Fruit fly (Drosophila melanogaster) whole organism, embryonic: ENCODE measurements around the gene Hexo1.

Experiments used
- CG1024 ChIP-seq: fragments of 200-800 bp; sonication (Bioruptor generic); IDR thresholded peaks from 2 replicates; pipeline ENCODE4 v1.3.6; 2022; ENCODE audit warnings: missing biosample characterization, missing genetic modification characterization
- CG11093 ChIP-seq: fragments of 200-800 bp; sonication (Bioruptor generic); IDR thresholded peaks from 3 replicates; pipeline ENCODE4 v1.3.6; 2022; ENCODE audit warnings: missing biosample characterization, missing genetic modification characterization
- CG11695 ChIP-seq: fragments of 200-800 bp; sonication (Bioruptor generic); IDR thresholded peaks from 3 replicates; pipeline ENCODE4 v1.3.6; 2022; ENCODE audit warnings: missing biosample characterization, missing genetic modification characterization
- CG13287 ChIP-seq: fragments of 200-800 bp; sonication (Bioruptor generic); IDR thresholded peaks from 2 replicates; pipeline ENCODE4 v1.3.6; 2022; ENCODE audit warnings: missing biosample characterization, missing genetic modification characterization; ENCODE audit not compliant: partially characterized antibody
- CG14710 ChIP-seq: fragments of 200-800 bp; sonication (Bioruptor generic); optimal IDR thresholded peaks from 3 replicates; lab custom pipeline; 2019; ENCODE audit warnings: missing biosample characterization, mild to moderate bottlenecking, missing genetic modification characterization, moderate library complexity
- CG17186 ChIP-seq: fragments of 200-800 bp; sonication (Bioruptor generic); optimal IDR thresholded peaks from 3 replicates; lab custom pipeline; 2017; ENCODE audit warnings: missing biosample characterization, missing genetic modification reagents, missing genetic modification characterization
- CG18011 ChIP-seq: fragments of 200-800 bp; sonication (Bioruptor generic); optimal IDR thresholded peaks from 2 replicates; lab custom pipeline; 2017; ENCODE audit warnings: missing biosample characterization, missing genetic modification characterization, mild to moderate bottlenecking, moderate library complexity, missing genotype
- CG31224 ChIP-seq: fragments of 200-800 bp; sonication (Bioruptor generic); IDR thresholded peaks from 2 replicates; pipeline ENCODE4 v1.3.6; 2022; ENCODE audit warnings: missing biosample characterization, missing genetic modification characterization
- CG31441 ChIP-seq: fragments of 200-800 bp; sonication (Bioruptor generic); IDR thresholded peaks from 2 replicates; pipeline ENCODE4 v1.3.6; 2022; ENCODE audit warnings: missing biosample characterization, missing genetic modification characterization
- CG3838 ChIP-seq: fragments of 200-800 bp; sonication (Bioruptor generic); optimal IDR thresholded peaks from 3 replicates; lab custom pipeline; 2016; ENCODE audit warnings: missing biosample characterization, missing genetic modification characterization
- CG4424 ChIP-seq: fragments of 200-800 bp; sonication (Bioruptor generic); optimal IDR thresholded peaks from 3 replicates; lab custom pipeline; 2016; ENCODE audit warnings: missing biosample characterization, missing genetic modification characterization
- CG8359 ChIP-seq: fragments of 200-800 bp; sonication (Bioruptor generic); optimal IDR thresholded peaks from 2 replicates; lab custom pipeline; 2017; ENCODE audit warnings: missing biosample characterization, mild to moderate bottlenecking, missing genetic modification characterization, borderline replicate concordance
- Ets65A ChIP-seq: fragments of 200-800 bp; sonication (Bioruptor generic); peaks from one replicate; lab custom pipeline; 2016; ENCODE audit warnings: missing biosample characterization, missing genetic modification characterization
- Fer3 ChIP-seq: fragments of 200-800 bp; sonication (Bioruptor generic); optimal IDR thresholded peaks from 2 replicates; lab custom pipeline; 2018; ENCODE audit warnings: missing biosample characterization, mild to moderate bottlenecking, missing genetic modification characterization, moderate library complexity
- HHEX ChIP-seq: fragments of 200-800 bp; sonication (Bioruptor generic); optimal IDR thresholded peaks from 3 replicates; lab custom pipeline; 2017; ENCODE audit warnings: missing biosample characterization, mild to moderate bottlenecking, missing genetic modification characterization, missing genetic modification reagents
- HLHmδ ChIP-seq: fragments of 200-800 bp; sonication (Bioruptor generic); optimal IDR thresholded peaks from 2 replicates; lab custom pipeline; 2018; ENCODE audit warnings: missing biosample characterization, mild to moderate bottlenecking, missing genetic modification characterization, moderate library complexity
- Hr3 ChIP-seq: fragments of 200-800 bp; sonication (Bioruptor generic); optimal IDR thresholded peaks from 3 replicates; lab custom pipeline; 2016; ENCODE audit warnings: missing biosample characterization, missing genetic modification characterization
- Lhr ChIP-seq: fragments of 200-800 bp; sonication (Bioruptor generic); optimal IDR thresholded peaks from 3 replicates; lab custom pipeline; 2017; ENCODE audit warnings: mild to moderate bottlenecking, missing biosample characterization, missing genetic modification reagents, missing genetic modification characterization
- Max ChIP-seq: fragments of 200-800 bp; sonication (Bioruptor generic); optimal IDR thresholded peaks from 2 replicates; lab custom pipeline; 2016; ENCODE audit warnings: missing biosample characterization, mild to moderate bottlenecking, missing genetic modification characterization
- Med ChIP-seq: fragments of 200-800 bp; sonication (Bioruptor generic); peaks from one replicate; lab custom pipeline; 2016; ENCODE audit warnings: missing biosample characterization, missing genetic modification characterization, mild to moderate bottlenecking, inconsistent platforms, moderate library complexity
- Meics ChIP-seq: fragments of 200-800 bp; sonication (Bioruptor generic); optimal IDR thresholded peaks from 2 replicates; lab custom pipeline; 2017; ENCODE audit warnings: missing biosample characterization, mild to moderate bottlenecking, missing genetic modification characterization
- Mrtf ChIP-seq: fragments of 200-800 bp; sonication (Bioruptor generic); IDR thresholded peaks from 3 replicates; pipeline ENCODE4 v1.3.6; 2022; ENCODE audit warnings: missing biosample characterization, missing genetic modification characterization
- Neu2 ChIP-seq: fragments of 200-800 bp; sonication (Bioruptor generic); optimal IDR thresholded peaks from 3 replicates; lab custom pipeline; 2016; ENCODE audit warnings: missing biosample characterization, missing genetic modification characterization, borderline replicate concordance
- Opbp ChIP-seq: fragments of 200-800 bp; sonication (Bioruptor generic); IDR thresholded peaks from 3 replicates; pipeline ENCODE4 v1.3.6; 2022; ENCODE audit warnings: missing biosample characterization, missing genetic modification characterization; ENCODE audit not compliant: partially characterized antibody
- Ssrp ChIP-seq: fragments of 200-800 bp; sonication (Bioruptor generic); optimal IDR thresholded peaks from 2 replicates; lab custom pipeline; 2018; ENCODE audit warnings: missing biosample characterization, mild to moderate bottlenecking, missing genetic modification characterization, moderate library complexity
- Vsx1 ChIP-seq: fragments of 200-800 bp; sonication (Bioruptor generic); optimal IDR thresholded peaks from 2 replicates; lab custom pipeline; 2017; ENCODE audit warnings: missing biosample characterization, mild to moderate bottlenecking, missing genetic modification characterization, missing genetic modification reagents
- Xrp1 ChIP-seq: fragments of 200-800 bp; sonication (Bioruptor generic); IDR thresholded peaks from 2 replicates; pipeline ENCODE4 v1.3.6; 2022; ENCODE audit warnings: missing biosample characterization, missing genetic modification characterization
- YL-1 ChIP-seq: fragments of 200-800 bp; sonication (Bioruptor generic); optimal IDR thresholded peaks from 3 replicates; lab custom pipeline; 2017; ENCODE audit warnings: missing biosample characterization, mild to moderate bottlenecking, missing genetic modification characterization
- ato ChIP-seq: fragments of 200-800 bp; sonication (Bioruptor generic); IDR thresholded peaks from 2 replicates; pipeline ENCODE4 v1.3.6; 2022; ENCODE audit warnings: missing biosample characterization, missing genetic modification characterization; ENCODE audit not compliant: partially characterized antibody
- fu2 ChIP-seq: fragments of 200-800 bp; sonication (Bioruptor generic); optimal IDR thresholded peaks from 2 replicates; lab custom pipeline; 2016; ENCODE audit warnings: missing biosample characterization, missing genetic modification characterization
- gcm2 ChIP-seq: fragments of 200-800 bp; sonication (Bioruptor generic); optimal IDR thresholded peaks from 2 replicates; lab custom pipeline; 2016; ENCODE audit warnings: missing biosample characterization, missing genetic modification characterization
- grn ChIP-seq: fragments of 200-800 bp; sonication (Bioruptor generic); optimal IDR thresholded peaks from 3 replicates; lab custom pipeline; 2017; ENCODE audit warnings: missing biosample characterization, missing genetic modification characterization
- gt ChIP-seq: fragments of 200-800 bp; sonication (Bioruptor generic); IDR thresholded peaks from 2 replicates; pipeline ENCODE4 v1.3.6; 2022; ENCODE audit warnings: missing biosample characterization, missing genetic modification characterization
- ind ChIP-seq: fragments of 200-800 bp; sonication (Bioruptor generic); optimal IDR thresholded peaks from 3 replicates; lab custom pipeline; 2016; ENCODE audit warnings: missing biosample characterization, missing genetic modification characterization
- lilli ChIP-seq: fragments of 200-800 bp; sonication (Bioruptor generic); optimal IDR thresholded peaks from 3 replicates; lab custom pipeline; 2016; ENCODE audit warnings: missing biosample characterization, missing genetic modification characterization
- nom ChIP-seq: fragments of 200-800 bp; sonication (Bioruptor generic); optimal IDR thresholded peaks from 2 replicates; lab custom pipeline; 2017; ENCODE audit warnings: missing biosample characterization, missing genetic modification characterization, mild to moderate bottlenecking, moderate library complexity, missing genetic modification reagents
- oc ChIP-seq: fragments of 200-800 bp; sonication (Bioruptor generic); optimal IDR thresholded peaks from 2 replicates; lab custom pipeline; 2018; ENCODE audit warnings: missing biosample characterization, mild to moderate bottlenecking, missing genetic modification characterization, moderate library complexity
- run ChIP-seq: fragments of 200-800 bp; sonication (Bioruptor generic); optimal IDR thresholded peaks from 3 replicates; lab custom pipeline; 2018; ENCODE audit warnings: missing biosample characterization, mild to moderate bottlenecking, missing genetic modification characterization
- seq ChIP-seq: fragments of 200-800 bp; sonication (Bioruptor generic); IDR thresholded peaks from 2 replicates; pipeline ENCODE4 v1.3.6; 2022; ENCODE audit warnings: missing biosample characterization, missing genetic modification characterization
- slbo ChIP-seq: fragments of 200-800 bp; sonication (Bioruptor generic); IDR thresholded peaks from 2 replicates; pipeline ENCODE4 v1.3.6; 2022; ENCODE audit warnings: missing biosample characterization, missing genetic modification characterization
- slp2 ChIP-seq: fragments of 200-800 bp; sonication (Bioruptor generic); optimal IDR thresholded peaks from 2 replicates; lab custom pipeline; 2016; ENCODE audit warnings: missing biosample characterization, missing genetic modification characterization
- sug ChIP-seq: fragments of 200-800 bp; optimal IDR thresholded peaks from 2 replicates; lab custom pipeline; 2019; ENCODE audit warnings: missing biosample characterization, mild to moderate bottlenecking, missing genetic modification characterization, moderate library complexity
- tio ChIP-seq: fragments of 200-800 bp; sonication (Bioruptor generic); optimal IDR thresholded peaks from 2 replicates; lab custom pipeline; 2017; ENCODE audit warnings: missing biosample characterization, missing genetic modification characterization, inconsistent platforms
- vvl ChIP-seq: fragments of 200-800 bp; sonication (Bioruptor generic); IDR thresholded peaks from 2 replicates; pipeline ENCODE4 v1.3.6; 2022; ENCODE audit warnings: missing biosample characterization, missing genetic modification characterization

Gene Hexo1

dm6 chr3L:4288591-4289056 lies at the start of gene Hexo1 (continued):
- no peak for TF ChIP-seq CG4424 (GFP tag; lab: Kevin White, UChicago)
- no peak for TF ChIP-seq CG1024 (GFP tag; lab: Robert Waterston, UW)
- TF ChIP-seq Ets65A (GFP tag; lab: Kevin White, UChicago): peak; percentile 92
- TF ChIP-seq Neu2 (GFP tag; lab: Kevin White, UChicago): no peak
- TF ChIP-seq HLHmδ (GFP tag; lab: Kevin White, UChicago): no peak
- TF ChIP-seq CG3838 (GFP tag; lab: Kevin White, UChicago): no peak
- peak; percentile 23 for TF ChIP-seq CG18011 (GFP tag; lab: Kevin White, UChicago)
- peak; percentile 25 for TF ChIP-seq Fer3 (tag; lab: Kevin White, UChicago)
- TF ChIP-seq ind (GFP tag; lab: Kevin White, UChicago): no peak
- TF ChIP-seq gt (GFP tag; lab: Robert Waterston, UW): no peak
- no peak for TF ChIP-seq CG14710 (tag; lab: Kevin White, UChicago)
- no peak for TF ChIP-seq slp2
- no peak for TF ChIP-seq Ssrp (tag; lab: Kevin White, UChicago)
- TF ChIP-seq HHEX (GFP tag; lab: Kevin White, UChicago): no peak
- no peak for TF ChIP-seq CG31224
- peak; percentile 44 for TF ChIP-seq Meics (GFP tag; lab: Kevin White, UChicago)
- no peak for TF ChIP-seq Opbp (GFP tag; lab: Robert Waterston, UW)
- no peak for TF ChIP-seq Max
- no peak for TF ChIP-seq tio
- TF ChIP-seq sug: peak; percentile 80
- TF ChIP-seq oc: no peak
- no peak for TF ChIP-seq CG11093 (GFP tag; lab: Robert Waterston, UW)
- no peak for TF ChIP-seq gcm2 (GFP tag; lab: Kevin White, UChicago)
- peak; percentile 70 for TF ChIP-seq grn (GFP tag; lab: Kevin White, UChicago)
- no peak for TF ChIP-seq seq (GFP tag; lab: Robert Waterston, UW)
- TF ChIP-seq Xrp1 (GFP tag; lab: Robert Waterston, UW): peak; percentile 27; the same call in 1 of the 2 replicates
- 0 out of 3 replicates have a peak, but pooled peaks have one; percentile 40 for TF ChIP-seq CG11695 (GFP tag; lab: Robert Waterston, UW)
- TF ChIP-seq fu2: no peak
- no peak; the same call in 1 of the 2 replicates for TF ChIP-seq vvl
- TF ChIP-seq lilli: peak; percentile 39
- no peak for TF ChIP-seq slbo (GFP tag; lab: Robert Waterston, UW)
- no peak for TF ChIP-seq run (tag; lab: Kevin White, UChicago)
- no peak for TF ChIP-seq Mrtf (GFP tag; lab: Robert Waterston, UW)
- TF ChIP-seq CG13287 (GFP tag; lab: Robert Waterston, UW): peak; percentile 23; the same call in 1 of the 2 replicates
- no peak for TF ChIP-seq Hr3
- TF ChIP-seq Vsx1 (GFP tag; lab: Kevin White, UChicago): no peak
- TF ChIP-seq YL-1: no peak
- no peak for TF ChIP-seq Lhr (GFP tag; lab: Kevin White, UChicago)
- no peak for TF ChIP-seq CG31441
- no peak for TF ChIP-seq CG17186 (GFP tag; lab: Kevin White, UChicago)
- TF ChIP-seq nom: peak; percentile 59
- TF ChIP-seq CG8359 (GFP tag; lab: Kevin White, UChicago): no peak
- peak; percentile 82 for TF ChIP-seq Med (GFP tag; lab: Kevin White, UChicago)
- no peak for TF ChIP-seq ato (GFP tag; lab: Robert Waterston, UW)
